Worm (Caenorhabditis elegans) whole organism, mixed stage, embryonic: ENCODE results near the gene ZK105.14.

Experiments
- elt-3 ChIP-seq: fragments of 150-350 bp; optimal IDR thresholded peaks from 2 replicates; lab custom pipeline; 2014; ENCODE audit warnings: missing biosample characterization, missing genetic modification characterization
- lin-13 ChIP-seq: fragments of 150-350 bp; optimal IDR thresholded peaks from 2 replicates; lab custom pipeline; 2014; ENCODE audit warnings: missing biosample characterization, missing genetic modification characterization
- mab-5 ChIP-seq: fragments of 150-350 bp; optimal IDR thresholded peaks from 2 replicates; lab custom pipeline; 2014; ENCODE audit warnings: missing biosample characterization, missing genetic modification characterization
- snpc-4 ChIP-seq: fragments of 150-350 bp; optimal IDR thresholded peaks from 2 replicates; lab custom pipeline; 2014; ENCODE audit warnings: missing biosample characterization, missing genetic modification characterization
- unc-62 ChIP-seq: fragments of 150-350 bp; optimal IDR thresholded peaks from 2 replicates; lab custom pipeline; 2014; ENCODE audit warnings: missing biosample characterization, missing genetic modification reagents, missing genetic modification characterization

- TF ChIP-seq snpc-4 (tag; lab: Kevin White, UChicago) (no peak), mab-5 (tag; lab: Kevin White, UChicago) (no peak), unc-62 (GFP tag; lab: Kevin White, UChicago) (no peak), lin-13 (tag; lab: Kevin White, UChicago) (no peak), elt-3 (tag; lab: Kevin White, UChicago) (no peak)
Observed at ce11 chrV:7723967-7724544, 2.2 kb upstream of the ZK105.14 start, which contains the start of the genes ZK105.6 and ZK105.8.
